Fruit fly (Drosophila melanogaster): Measurements from ENCODE around the gene cv.

cv gene

dm6 chrX:5649998-5650397 is 39.8 kb upstream of the cv start (continued):
- TF ChIP-seq YL-1 (GFP tag; optimal IDR thresholded peaks at IDR 0.05), result no peak
- TF ChIP-seq CG8388 (GFP tag; optimal IDR thresholded peaks at IDR 0.05), result no peak
- no peak for TF ChIP-seq CG30403 (GFP tag; optimal IDR thresholded peaks at IDR 0.05)
- TF ChIP-seq dm (GFP tag; optimal IDR thresholded peaks at IDR 0.05), result no peak
- peak; percentile 24 for TF ChIP-seq CG13894 (tag; optimal IDR thresholded peaks at IDR 0.05)
- peak; percentile 10 for TF ChIP-seq abd-A (tag; optimal IDR thresholded peaks at IDR 0.05)
- no peak for TF ChIP-seq gce (GFP tag; IDR thresholded peaks at IDR 0.05)
- no peak for TF ChIP-seq gcm (GFP tag; optimal IDR thresholded peaks at IDR 0.05)
- peak; percentile 39 for TF ChIP-seq CG1832 (GFP tag; optimal IDR thresholded peaks at IDR 0.05)
- TF ChIP-seq Abd-B (GFP tag; optimal IDR thresholded peaks at IDR 0.05), result no peak

- TF ChIP-seq CG32767 (GFP tag; IDR thresholded peaks at IDR 0.05) (0 out of 2 replicates have a peak, but pooled peaks have one; percentile 34), ewg (GFP tag; optimal IDR thresholded peaks at IDR 0.05) (peak; percentile 51), nmo (GFP tag; optimal IDR thresholded peaks at IDR 0.05) (peak; percentile 27), sens (GFP tag) (peak; percentile 24), CG1832 (GFP tag; optimal IDR thresholded peaks at IDR 0.05) (peak; percentile 34), nerfin-1 (tag; optimal IDR thresholded peaks at IDR 0.05) (peak; percentile 99), Trl (optimal IDR thresholded peaks at IDR 0.05) (peak; percentile 5 to 31), Trl (GFP tag; optimal IDR thresholded peaks at IDR 0.05) (no peak), Hr51 (GFP tag; optimal IDR thresholded peaks at IDR 0.05) (peak in 1 of 2 experiments; percentile 50), CG34376 (GFP tag; optimal IDR thresholded peaks at IDR 0.05) (no peak), CG6654 (GFP tag; optimal IDR thresholded peaks at IDR 0.05) (no peak), sd (tag; optimal IDR thresholded peaks at IDR 0.05) (peak; percentile 72), CG31224 (GFP tag; IDR thresholded peaks at IDR 0.05) (no peak), CTCF (GFP tag; optimal IDR thresholded peaks at IDR 0.05) (peak; percentile 87), crp (GFP tag; optimal IDR thresholded peaks at IDR 0.05) (no peak)
Measured at dm6 chrX:5661971-5662370, 27.8 kb upstream of the cv start.

dm6 chrX:5662761-5663160 is 27.0 kb upstream of the cv start, which contains the start of gene OtopLc:
Gene OtopLc, minus strand, starts transcription at chrX:5662861.
- TF ChIP-seq cas (GFP tag; IDR thresholded peaks at IDR 0.05) (no peak), YL-1 (GFP tag; optimal IDR thresholded peaks at IDR 0.05) (no peak), HLH3B (GFP tag; IDR thresholded peaks at IDR 0.05) (no peak), Sry-β (GFP tag; optimal IDR thresholded peaks at IDR 0.05) (no peak), CG17385 (GFP tag; optimal IDR thresholded peaks at IDR 0.05) (peak; percentile 43), sd (tag; optimal IDR thresholded peaks at IDR 0.05) (peak; percentile 6), nerfin-1 (tag; optimal IDR thresholded peaks at IDR 0.05) (peak; percentile 75), Hr78 (GFP tag; optimal IDR thresholded peaks at IDR 0.05) (no peak), CG32772 (GFP tag; IDR thresholded peaks at IDR 0.05) (no peak), Lpt (GFP tag; optimal IDR thresholded peaks at IDR 0.05) (no peak), Trl (optimal IDR thresholded peaks at IDR 0.05) (peak; percentile 48 to 72), Trl (GFP tag; optimal IDR thresholded peaks at IDR 0.05) (no peak), bbx (GFP tag; IDR thresholded peaks at IDR 0.05; ENCODE audit: partially characterized antibody) (0 out of 2 replicates have a peak, but pooled peaks have one; percentile 32)

dm6 chrX:5664222-5664621 is 25.6 kb upstream of the cv start:
- no peak for TF ChIP-seq Dll (GFP tag; IDR thresholded peaks at IDR 0.05; ENCODE audit: partially characterized antibody)
- TF ChIP-seq D19B (GFP tag; optimal IDR thresholded peaks at IDR 0.05), result no peak
- no peak for TF ChIP-seq CG9215 (GFP tag; IDR thresholded peaks at IDR 0.05)
- no peak for TF ChIP-seq Camta (GFP tag; optimal IDR thresholded peaks at IDR 0.05)
- no peak for TF ChIP-seq Rfx (GFP tag; IDR thresholded peaks at IDR 0.05)
- no peak for TF ChIP-seq eve (GFP tag; optimal IDR thresholded peaks at IDR 0.05)
- no peak for TF ChIP-seq CG14441 (GFP tag; IDR thresholded peaks at IDR 0.05)
- no peak for TF ChIP-seq Aef1 (GFP tag; IDR thresholded peaks at IDR 0.05)
- no peak for TF ChIP-seq btn (GFP tag; optimal IDR thresholded peaks at IDR 0.05)
- no peak for TF ChIP-seq CkIIα-i1 (GFP tag; IDR thresholded peaks at IDR 0.05)
- peak in 1 of 2 experiments; percentile 15 for TF ChIP-seq insv (GFP tag; optimal IDR thresholded peaks at IDR 0.05)
- TF ChIP-seq Taf1 (GFP tag; IDR thresholded peaks at IDR 0.05), result no peak
- no peak for TF ChIP-seq D19A (tag; optimal IDR thresholded peaks at IDR 0.05)
- TF ChIP-seq NC2β (GFP tag; optimal IDR thresholded peaks at IDR 0.05), result no peak
- no peak for TF ChIP-seq CG4404 (GFP tag; IDR thresholded peaks at IDR 0.05)
- TF ChIP-seq CG6272 (GFP tag; IDR thresholded peaks at IDR 0.05), result no peak
- TF ChIP-seq ro (GFP tag; IDR thresholded peaks at IDR 0.05), result no peak
